Worm (Caenorhabditis elegans): ENCODE measurements around the gene hrg-4.

DNA sequence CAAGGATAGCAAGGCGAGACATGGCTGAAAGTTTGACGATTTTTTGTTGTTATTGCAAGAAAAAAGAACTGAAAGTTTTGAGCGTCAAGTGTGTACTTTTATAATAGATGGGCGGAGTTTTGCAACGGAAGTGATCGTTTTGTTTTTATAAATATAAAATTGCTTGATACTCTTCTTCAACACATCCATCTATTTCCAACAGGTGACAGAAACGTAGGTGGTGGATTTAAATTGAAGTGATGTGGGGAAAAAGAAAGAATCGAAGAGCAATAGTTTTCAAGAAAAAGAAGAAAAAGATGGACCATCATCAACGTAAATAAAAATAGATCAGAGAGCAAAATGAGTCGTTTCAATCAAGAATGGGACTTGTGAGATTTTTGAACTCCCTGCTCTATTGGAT, 36.2 kb upstream of the hrg-4 start, which contains the start of gene ttr-17:
- TF ChIP-seq nhr-25 (tag; optimal IDR thresholded peaks at IDR 0.05): no peak
- TF ChIP-seq elt-1 (tag; optimal IDR thresholded peaks at IDR 0.05): no peak
- TF ChIP-seq ztf-11 (tag; optimal IDR thresholded peaks at IDR 0.05): no peak
- no peak for TF ChIP-seq ceh-82 (tag; optimal IDR thresholded peaks at IDR 0.05)
- TF ChIP-seq egl-27 (tag; optimal IDR thresholded peaks at IDR 0.05): no peak
- TF ChIP-seq lin-39 (tag; optimal IDR thresholded peaks at IDR 0.05): no peak
- TF ChIP-seq unc-62 (GFP tag; optimal IDR thresholded peaks at IDR 0.05): no peak
- TF ChIP-seq skn-1 (tag; optimal IDR thresholded peaks at IDR 0.05): no peak
- TF ChIP-seq pha-4 (tag; optimal IDR thresholded peaks at IDR 0.05): no peak

All from whole organism, L3 larva.